Worm (Caenorhabditis elegans) whole organism, L2 larva: ENCODE data around the gene C50B6.3.

Experiments
- C34F6.9 ChIP-seq: fragments of 150-350 bp; optimal IDR thresholded peaks from 2 replicates; lab custom pipeline; 2014; ENCODE audit warnings: missing biosample characterization, missing genetic modification characterization
- F13H6.1 ChIP-seq: sonication (generic microtip); optimal IDR thresholded peaks from 2 replicates; lab custom pipeline; 2016; ENCODE audit warnings: missing genetic modification characterization, missing compliant biosample characterization
- R02D3.7 ChIP-seq: fragments of 150-350 bp; optimal IDR thresholded peaks from 2 replicates; lab custom pipeline; 2014; ENCODE audit warnings: missing biosample characterization, missing genetic modification characterization
- Y55F3AM.14 ChIP-seq: fragments of 200-800 bp; sonication (Bioruptor generic); optimal IDR thresholded peaks from 2 replicates; lab custom pipeline; 2018; ENCODE audit warnings: mild to moderate bottlenecking, missing genetic modification characterization, missing compliant biosample characterization
- ZK546.5 ChIP-seq: sonication (generic microtip); optimal IDR thresholded peaks from 2 replicates; lab custom pipeline; 2017; ENCODE audit warnings: missing biosample characterization, missing genetic modification characterization
- alr-1 ChIP-seq: fragments of 150-350 bp; optimal IDR thresholded peaks from 2 replicates; lab custom pipeline; 2014; ENCODE audit warnings: missing biosample characterization, missing genetic modification characterization
- aly-2 ChIP-seq: fragments of 150-350 bp; optimal IDR thresholded peaks from 2 replicates; lab custom pipeline; 2014; ENCODE audit warnings: missing biosample characterization, missing genetic modification characterization
- ama-1 ChIP-seq: fragments of 150-350 bp; optimal IDR thresholded peaks from 2 replicates; lab custom pipeline; 2018; ENCODE audit warnings: inconsistent platforms
- blmp-1 ChIP-seq: sonication (generic microtip); optimal IDR thresholded peaks from 2 replicates; lab custom pipeline; 2017; ENCODE audit warnings: missing genetic modification characterization, mild to moderate bottlenecking, missing compliant biosample characterization, antibody characterized with exemption, moderate library complexity; ENCODE audit not compliant: insufficient read depth
- ceh-16 ChIP-seq: fragments of 150-350 bp; optimal IDR thresholded peaks from 2 replicates; lab custom pipeline; 2014; ENCODE audit warnings: missing biosample characterization, missing genetic modification characterization
- ceh-82 ChIP-seq: fragments of 150-350 bp; optimal IDR thresholded peaks from 2 replicates; lab custom pipeline; 2014; ENCODE audit warnings: missing biosample characterization, missing genetic modification characterization
- crh-2 ChIP-seq: sonication (generic microtip); optimal IDR thresholded peaks from 2 replicates; lab custom pipeline; 2017; ENCODE audit warnings: missing biosample characterization, missing genetic modification characterization
- dmd-4 ChIP-seq: sonication (generic microtip); optimal IDR thresholded peaks from 2 replicates; lab custom pipeline; 2017; ENCODE audit warnings: missing biosample characterization, missing genetic modification characterization
- egl-27 ChIP-seq: sonication (generic microtip); optimal IDR thresholded peaks from 3 replicates; lab custom pipeline; 2017; ENCODE audit warnings: missing biosample characterization, missing genetic modification reagents, missing genetic modification characterization
- elt-1 ChIP-seq: fragments of 150-350 bp; optimal IDR thresholded peaks from 2 replicates; lab custom pipeline; 2014; ENCODE audit warnings: missing biosample characterization, missing genetic modification characterization
- elt-3 ChIP-seq: sonication (generic microtip); optimal IDR thresholded peaks from 2 replicates; lab custom pipeline; 2017; ENCODE audit warnings: missing biosample characterization, missing genetic modification characterization
- fos-1 ChIP-seq: fragments of 150-350 bp; optimal IDR thresholded peaks from 2 replicates; lab custom pipeline; 2014; ENCODE audit warnings: missing biosample characterization, missing genetic modification characterization
- gmeb-1 ChIP-seq: fragments of 150-350 bp; optimal IDR thresholded peaks from 2 replicates; lab custom pipeline; 2014; ENCODE audit warnings: missing biosample characterization, missing genetic modification characterization
- lin-11 ChIP-seq: fragments of 150-350 bp; sonication (generic microtip); optimal IDR thresholded peaks from 2 replicates; lab custom pipeline; 2014; ENCODE audit warnings: missing biosample characterization, missing genetic modification characterization, inconsistent platforms, mixed read lengths
- lin-13 ChIP-seq: fragments of 150-350 bp; optimal IDR thresholded peaks from 2 replicates; lab custom pipeline; 2014; ENCODE audit warnings: missing biosample characterization, missing genetic modification reagents, missing genetic modification characterization
- lin-39 ChIP-seq: fragments of 150-350 bp; optimal IDR thresholded peaks from 2 replicates; lab custom pipeline; 2014; ENCODE audit warnings: missing biosample characterization, missing genetic modification reagents, missing genetic modification characterization
- lsy-2 ChIP-seq, 2 experiments: fragments of 150-350 bp in 1 of 2; sonication (generic microtip) in 1 of 2; optimal IDR thresholded peaks; 2 replicates each; lab custom pipeline; 2014 to 2017; ENCODE audit warnings: missing biosample characterization in 2 of 2, missing genetic modification characterization in 2 of 2
- mab-5 ChIP-seq: fragments of 150-350 bp; optimal IDR thresholded peaks from 2 replicates; lab custom pipeline; 2014; ENCODE audit warnings: missing biosample characterization, missing genetic modification characterization
- mbf-1 ChIP-seq: sonication (generic microtip); optimal IDR thresholded peaks from 2 replicates; lab custom pipeline; 2017; ENCODE audit warnings: missing biosample characterization, missing genetic modification characterization
- mdl-1 ChIP-seq, 2 experiments: fragments of 150-350 bp in 1 of 2; sonication (generic microtip) in 1 of 2; optimal IDR thresholded peaks; 2 replicates each; lab custom pipeline; 2017; ENCODE audit warnings: missing biosample characterization in 2 of 2, missing genetic modification characterization in 2 of 2
- nhr-10 ChIP-seq: sonication (generic microtip); optimal IDR thresholded peaks from 2 replicates; lab custom pipeline; 2017; ENCODE audit warnings: missing biosample characterization, missing genetic modification characterization
- nhr-11 ChIP-seq: fragments of 150-350 bp; optimal IDR thresholded peaks from 2 replicates; lab custom pipeline; 2014; ENCODE audit warnings: missing biosample characterization, missing genetic modification characterization
- nhr-12 ChIP-seq: fragments of 150-350 bp; optimal IDR thresholded peaks from 2 replicates; lab custom pipeline; 2014; ENCODE audit warnings: missing biosample characterization, missing genetic modification characterization
- nhr-129 ChIP-seq: fragments of 150-350 bp; optimal IDR thresholded peaks from 2 replicates; lab custom pipeline; 2014; ENCODE audit warnings: missing biosample characterization, missing genetic modification characterization
- nhr-21 ChIP-seq: fragments of 150-350 bp; optimal IDR thresholded peaks from 2 replicates; lab custom pipeline; 2014; ENCODE audit warnings: missing biosample characterization, missing genetic modification characterization
- nhr-23 ChIP-seq: fragments of 150-350 bp; optimal IDR thresholded peaks from 2 replicates; lab custom pipeline; 2014; ENCODE audit warnings: missing biosample characterization, missing genetic modification reagents, missing genetic modification characterization
- nhr-6 ChIP-seq: fragments of 150-350 bp; optimal IDR thresholded peaks from 2 replicates; lab custom pipeline; 2014; ENCODE audit warnings: missing biosample characterization, missing genetic modification characterization
- nhr-77 ChIP-seq: fragments of 150-350 bp; optimal IDR thresholded peaks from 2 replicates; lab custom pipeline; 2014; ENCODE audit warnings: missing biosample characterization, missing genetic modification characterization
- peb-1 ChIP-seq: fragments of 150-350 bp; optimal IDR thresholded peaks from 2 replicates; lab custom pipeline; 2014; ENCODE audit warnings: missing biosample characterization, missing genetic modification characterization
- sem-4 ChIP-seq: fragments of 150-350 bp; optimal IDR thresholded peaks from 2 replicates; lab custom pipeline; 2014; ENCODE audit warnings: missing biosample characterization, missing genetic modification reagents, missing genetic modification characterization
- skn-1 ChIP-seq: sonication (generic microtip); optimal IDR thresholded peaks from 2 replicates; lab custom pipeline; 2017; ENCODE audit warnings: missing biosample characterization, missing genetic modification characterization
- sma-3 ChIP-seq: sonication (generic microtip); optimal IDR thresholded peaks from 2 replicates; lab custom pipeline; 2016; ENCODE audit warnings: missing genetic modification reagents, missing genetic modification characterization, missing compliant biosample characterization
- sma-9 ChIP-seq, 2 experiments: fragments of 150-350 bp in 1 of 2; sonication (generic microtip) in 1 of 2; optimal IDR thresholded peaks; 2 replicates each; lab custom pipeline; 2014 to 2016; ENCODE audit warnings: missing genetic modification characterization in 2 of 2, mild to moderate bottlenecking in 1 of 2, missing biosample characterization in 1 of 2, missing compliant biosample characterization in 1 of 2, missing genetic modification reagents in 1 of 2, moderate library complexity in 1 of 2
- snpc-4 ChIP-seq: fragments of 150-350 bp; optimal IDR thresholded peaks from 2 replicates; lab custom pipeline; 2014; ENCODE audit warnings: missing biosample characterization, missing genetic modification characterization
- unc-39 ChIP-seq: fragments of 150-350 bp; optimal IDR thresholded peaks from 2 replicates; lab custom pipeline; 2014; ENCODE audit warnings: missing biosample characterization, missing genetic modification characterization
- unc-55 ChIP-seq: fragments of 150-350 bp; sonication (generic microtip); optimal IDR thresholded peaks from 3 replicates; lab custom pipeline; 2014; ENCODE audit warnings: missing biosample characterization, missing genetic modification reagents, missing genetic modification characterization
- unc-62 ChIP-seq: fragments of 150-350 bp; optimal IDR thresholded peaks from 2 replicates; lab custom pipeline; 2014; ENCODE audit warnings: missing biosample characterization, missing genetic modification reagents, missing genetic modification characterization
- ztf-1 ChIP-seq: fragments of 200-800 bp; sonication (Bioruptor generic); conservative IDR thresholded peaks from 2 replicates; pipeline ENCODE4 v1.3.6; 2022; ENCODE audit warnings: missing genetic modification characterization, missing compliant biosample characterization
- ztf-11 ChIP-seq: sonication (generic microtip); optimal IDR thresholded peaks from 2 replicates; lab custom pipeline; 2017; ENCODE audit warnings: missing biosample characterization, missing genetic modification characterization
- ztf-4 ChIP-seq: fragments of 150-350 bp; optimal IDR thresholded peaks from 2 replicates; lab custom pipeline; 2014; ENCODE audit warnings: missing biosample characterization, missing genetic modification characterization

The C50B6.3 gene

DNA sequence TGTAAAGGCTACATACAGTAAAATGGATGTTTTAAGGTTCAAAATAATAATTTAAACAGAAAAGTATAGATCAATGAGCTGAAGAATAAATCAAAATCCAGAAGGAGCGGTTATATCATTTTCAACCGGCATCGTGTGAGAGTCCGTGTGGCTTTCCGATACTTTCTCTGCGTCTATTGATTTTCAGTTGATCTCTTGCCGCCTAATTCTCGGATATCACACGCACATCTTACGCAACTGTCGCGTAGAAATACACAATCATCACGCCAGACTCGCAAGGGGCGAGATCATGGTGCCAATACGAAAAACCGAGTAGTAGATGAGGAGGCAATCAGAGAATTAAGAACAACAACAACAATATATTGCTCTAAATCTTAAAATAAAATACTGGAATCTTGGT, 24.5 kb upstream of the C50B6.3 start:
- no peak for TF ChIP-seq sem-4 (tag; lab: Kevin White, UChicago)
- peak; percentile 37 for TF ChIP-seq F13H6.1
- peak; percentile 6 for TF ChIP-seq mab-5 (tag; lab: Kevin White, UChicago)
- TF ChIP-seq C34F6.9 = peak; percentile 8
- no peak for TF ChIP-seq mbf-1 (tag; lab: Kevin White, UChicago)
- peak; percentile 1 for TF ChIP-seq nhr-129 (tag; lab: Kevin White, UChicago)
- peak in 1 of 2 experiments; percentile 17 for TF ChIP-seq lsy-2 (tag; optimal IDR thresholded peaks at IDR 0.05; lab: Kevin White, UChicago)
- TF ChIP-seq unc-39 = no peak
- no peak for TF ChIP-seq nhr-77
- TF ChIP-seq skn-1 = no peak

DNA sequence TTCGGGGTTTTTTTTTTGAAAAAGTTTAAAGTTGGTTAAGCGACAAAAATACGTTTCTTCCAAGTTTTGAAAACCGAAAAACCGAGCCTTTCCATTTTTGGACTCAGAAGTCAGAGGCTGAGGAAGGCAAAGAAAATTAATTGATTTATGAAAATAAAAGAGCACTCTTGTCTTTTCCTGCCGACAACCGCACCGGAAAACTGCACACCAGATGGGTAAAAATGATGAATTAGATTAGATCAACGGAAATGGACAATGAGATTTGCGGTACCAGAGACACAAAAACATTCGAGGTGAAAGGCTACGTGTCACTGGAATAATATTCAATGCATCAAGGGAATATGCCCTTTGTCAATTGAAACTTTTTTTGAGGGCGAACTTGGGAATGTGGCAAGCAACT, 18.9 kb upstream of the C50B6.3 start:
- TF ChIP-seq nhr-6 (tag; lab: Kevin White, UChicago) = no peak

DNA sequence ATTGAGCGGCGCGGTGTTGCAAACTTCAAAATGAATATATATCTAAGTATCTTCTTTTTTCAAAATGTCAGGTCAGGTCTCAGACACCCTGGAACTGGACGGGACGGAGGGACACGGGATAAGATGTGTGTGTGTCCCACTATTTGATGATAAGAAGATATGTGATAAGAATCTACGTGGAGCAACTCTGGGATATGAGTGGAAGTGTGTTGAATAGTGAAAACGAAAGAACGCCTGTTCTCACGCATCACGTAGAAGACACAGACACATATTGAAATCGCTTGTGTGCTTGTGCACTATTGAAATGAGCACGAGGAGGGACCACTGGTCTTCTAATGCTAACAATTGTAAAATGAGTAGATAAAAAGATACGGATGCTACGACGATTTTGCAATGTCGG, 17.5 kb upstream of the C50B6.3 start, which contains the start of gene uig-1:
Gene uig-1, minus strand, starts transcription at position 120 of the 400 bp plus-strand sequence.
- TF ChIP-seq ZK546.5 (tag; lab: Kevin White, UChicago) = no peak
- TF ChIP-seq C34F6.9 = peak; percentile 16
- TF ChIP-seq lin-11 (tag; lab: Kevin White, UChicago) = no peak
- TF ChIP-seq mbf-1 (tag; lab: Kevin White, UChicago) = no peak
- no peak for TF ChIP-seq gmeb-1 (tag; lab: Kevin White, UChicago)
- no peak for TF ChIP-seq egl-27
- no peak for TF ChIP-seq mab-5 (tag; lab: Kevin White, UChicago)
- peak; percentile 14 for TF ChIP-seq sma-9 (GFP tag; optimal IDR thresholded peaks at IDR 0.05; lab: Kevin White, UChicago)
- no peak for TF ChIP-seq sma-9 (tag; optimal IDR thresholded peaks at IDR 0.05; lab: Kevin White, UChicago)
- TF ChIP-seq aly-2 = no peak
- TF ChIP-seq nhr-77 = no peak
- TF ChIP-seq skn-1 = no peak
- no peak for TF ChIP-seq nhr-10 (tag; lab: Kevin White, UChicago)
- no peak for TF ChIP-seq elt-3 (tag; lab: Kevin White, UChicago)
- TF ChIP-seq sem-4 (tag; lab: Kevin White, UChicago) = no peak
- TF ChIP-seq lin-13 = no peak
- TF ChIP-seq dmd-4 (tag; lab: Kevin White, UChicago) = no peak
- no peak for TF ChIP-seq sma-3 (GFP tag; lab: Kevin White, UChicago)
- TF ChIP-seq crh-2 = no peak
- TF ChIP-seq unc-62 = no peak
- TF ChIP-seq nhr-129 (tag; lab: Kevin White, UChicago) = peak; percentile 24
- no peak for TF ChIP-seq nhr-23 (tag; lab: Kevin White, UChicago)
- TF ChIP-seq R02D3.7 (tag; lab: Kevin White, UChicago) = no peak
- no peak for TF ChIP-seq snpc-4
- no peak for TF ChIP-seq ztf-4 (tag; lab: Kevin White, UChicago)
- no peak for TF ChIP-seq peb-1 (tag; lab: Kevin White, UChicago)
- no peak for TF ChIP-seq nhr-11
- TF ChIP-seq nhr-6 (tag; lab: Kevin White, UChicago) = no peak
- no peak for TF ChIP-seq ama-1 (lab: Kevin White, UChicago)
- no peak for TF ChIP-seq unc-55
- no peak for TF ChIP-seq ceh-16
- no peak for TF ChIP-seq ztf-11 (tag; lab: Kevin White, UChicago)
- no peak for TF ChIP-seq elt-1 (tag; lab: Kevin White, UChicago)
- no peak for TF ChIP-seq mdl-1 (tag; optimal IDR thresholded peaks at IDR 0.05; lab: Kevin White, UChicago)
- TF ChIP-seq alr-1 (tag; lab: Kevin White, UChicago) = no peak
- no peak for TF ChIP-seq Y55F3AM.14 (GFP tag; lab: Kevin White, UChicago)
- no peak for TF ChIP-seq nhr-21
- TF ChIP-seq nhr-12 (tag; lab: Kevin White, UChicago) = no peak
- TF ChIP-seq F13H6.1 = peak; percentile 22
- TF ChIP-seq lsy-2 (tag; optimal IDR thresholded peaks at IDR 0.05; lab: Kevin White, UChicago) = peak in 1 of 2 experiments; percentile 16
- TF ChIP-seq lin-39 (tag; lab: Kevin White, UChicago) = no peak
- no peak for TF ChIP-seq blmp-1 (tag; lab: Kevin White, UChicago)
- TF ChIP-seq fos-1 = no peak
- no peak for TF ChIP-seq ztf-1
- TF ChIP-seq ceh-82 = no peak
- TF ChIP-seq, all 48 proteins: peak for 5
